Worm (Caenorhabditis elegans) whole organism, mixed stage, embryonic: ENCODE data around the gene Y43F8C.23.

ENCODE experiments used
- M03D4.4 ChIP-seq: sonication (generic microtip); optimal IDR thresholded peaks from 2 replicates; lab custom pipeline; 2017; ENCODE audit warnings: mild to moderate bottlenecking, missing genetic modification characterization, missing compliant biosample characterization
- blmp-1 ChIP-seq: fragments of 150-350 bp; optimal IDR thresholded peaks from 2 replicates; lab custom pipeline; 2014; ENCODE audit warnings: missing biosample characterization, missing genetic modification characterization
- ceh-39 ChIP-seq: fragments of 150-350 bp; optimal IDR thresholded peaks from 2 replicates; lab custom pipeline; 2014; ENCODE audit warnings: missing biosample characterization, missing genetic modification characterization
- ceh-43 ChIP-seq: fragments of 200-800 bp; sonication (Bioruptor generic); optimal IDR thresholded peaks from 2 replicates; lab custom pipeline; 2018; ENCODE audit warnings: mild to moderate bottlenecking, missing genetic modification characterization, moderate library complexity, missing compliant biosample characterization
- ceh-83 ChIP-seq: fragments of 200-800 bp; sonication (Bioruptor generic); optimal IDR thresholded peaks from 2 replicates; lab custom pipeline; 2018; ENCODE audit warnings: mild to moderate bottlenecking, missing genetic modification characterization, missing compliant biosample characterization
- ces-1 ChIP-seq: fragments of 150-350 bp; optimal IDR thresholded peaks from 2 replicates; lab custom pipeline; 2014; ENCODE audit warnings: missing biosample characterization, missing genetic modification reagents, missing genetic modification characterization
- cnd-1 ChIP-seq: fragments of 200-800 bp; sonication (Bioruptor generic); optimal IDR thresholded peaks from 2 replicates; lab custom pipeline; 2018; ENCODE audit warnings: mild to moderate bottlenecking, missing genetic modification characterization, missing compliant biosample characterization
- drap-1 ChIP-seq: fragments of 200-800 bp; sonication (Bioruptor generic); optimal IDR thresholded peaks from 3 replicates; lab custom pipeline; 2018; ENCODE audit warnings: mild to moderate bottlenecking, missing genetic modification characterization, missing compliant biosample characterization
- elt-1 ChIP-seq: sonication (generic microtip); optimal IDR thresholded peaks from 2 replicates; lab custom pipeline; 2017; ENCODE audit warnings: missing genetic modification characterization, mild to moderate bottlenecking, missing compliant biosample characterization, antibody characterized with exemption, moderate library complexity, borderline replicate concordance; ENCODE audit not compliant: insufficient read depth
- elt-3 ChIP-seq: fragments of 150-350 bp; optimal IDR thresholded peaks from 2 replicates; lab custom pipeline; 2014; ENCODE audit warnings: missing biosample characterization, missing genetic modification characterization
- ham-2 ChIP-seq: fragments of 200-800 bp; sonication (Bioruptor generic); optimal IDR thresholded peaks from 2 replicates; lab custom pipeline; 2018; ENCODE audit warnings: mild to moderate bottlenecking, missing genetic modification characterization, missing compliant biosample characterization
- hlh-1 ChIP-seq: fragments of 150-350 bp; optimal IDR thresholded peaks from 2 replicates; lab custom pipeline; 2014; ENCODE audit warnings: missing biosample characterization, missing genetic modification reagents, missing genetic modification characterization
- lin-13 ChIP-seq: fragments of 150-350 bp; optimal IDR thresholded peaks from 2 replicates; lab custom pipeline; 2014; ENCODE audit warnings: missing biosample characterization, missing genetic modification characterization
- lin-32 ChIP-seq: fragments of 200-800 bp; sonication (Bioruptor generic); optimal IDR thresholded peaks from 2 replicates; lab custom pipeline; 2018; ENCODE audit warnings: mild to moderate bottlenecking, missing genetic modification characterization, missing compliant biosample characterization
- lsy-2 ChIP-seq: fragments of 150-350 bp; optimal IDR thresholded peaks from 2 replicates; lab custom pipeline; 2014; ENCODE audit warnings: missing biosample characterization, missing genetic modification characterization
- mab-5 ChIP-seq: fragments of 150-350 bp; optimal IDR thresholded peaks from 2 replicates; lab custom pipeline; 2014; ENCODE audit warnings: missing biosample characterization, missing genetic modification characterization
- mep-1 ChIP-seq: fragments of 150-350 bp; optimal IDR thresholded peaks from 2 replicates; lab custom pipeline; 2017; ENCODE audit warnings: missing biosample characterization, missing genetic modification reagents, missing genetic modification characterization, inconsistent platforms
- mls-2 ChIP-seq: sonication (generic microtip); optimal IDR thresholded peaks from 2 replicates; lab custom pipeline; 2016; ENCODE audit warnings: mild to moderate bottlenecking, missing genetic modification characterization, moderate library complexity, missing compliant biosample characterization
- nhr-12 ChIP-seq: fragments of 150-350 bp; optimal IDR thresholded peaks from 2 replicates; lab custom pipeline; 2014; ENCODE audit warnings: missing biosample characterization, missing genetic modification characterization
- nhr-2 ChIP-seq: fragments of 150-350 bp; optimal IDR thresholded peaks from 2 replicates; lab custom pipeline; 2014; ENCODE audit warnings: missing biosample characterization, missing genetic modification characterization
- nhr-237 ChIP-seq: fragments of 150-350 bp; optimal IDR thresholded peaks from 2 replicates; lab custom pipeline; 2014; ENCODE audit warnings: missing biosample characterization, missing genetic modification characterization
- nhr-76 ChIP-seq: sonication (generic microtip); optimal IDR thresholded peaks from 2 replicates; lab custom pipeline; 2017; ENCODE audit warnings: missing biosample characterization, missing genetic modification characterization
- pha-4 ChIP-seq: fragments of 150-350 bp; optimal IDR thresholded peaks from 2 replicates; lab custom pipeline; 2018; ENCODE audit warnings: missing biosample characterization, missing genetic modification reagents, missing genetic modification characterization
- sem-2 ChIP-seq: fragments of 200-800 bp; sonication (Bioruptor generic); optimal IDR thresholded peaks from 2 replicates; lab custom pipeline; 2018; ENCODE audit warnings: mild to moderate bottlenecking, missing genetic modification characterization, missing compliant biosample characterization
- snpc-4 ChIP-seq: fragments of 150-350 bp; optimal IDR thresholded peaks from 2 replicates; lab custom pipeline; 2014; ENCODE audit warnings: missing biosample characterization, missing genetic modification characterization
- sptf-1 ChIP-seq: sonication (generic microtip); optimal IDR thresholded peaks from 2 replicates; lab custom pipeline; 2017; ENCODE audit warnings: mild to moderate bottlenecking, missing genetic modification characterization, moderate library complexity, missing compliant biosample characterization
- tbx-8 ChIP-seq: fragments of 200-800 bp; sonication (Bioruptor generic); optimal IDR thresholded peaks from 2 replicates; lab custom pipeline; 2018; ENCODE audit warnings: mild to moderate bottlenecking, missing genetic modification characterization, moderate library complexity, missing compliant biosample characterization
- unc-120 ChIP-seq: sonication (generic microtip); optimal IDR thresholded peaks from 2 replicates; lab custom pipeline; 2017; ENCODE audit warnings: missing genetic modification characterization, missing compliant biosample characterization; ENCODE audit not compliant: poor library complexity, severe bottlenecking
- unc-39 ChIP-seq: fragments of 150-350 bp; optimal IDR thresholded peaks from 2 replicates; lab custom pipeline; 2014; ENCODE audit warnings: missing biosample characterization, missing genetic modification characterization
- unc-62 ChIP-seq: fragments of 150-350 bp; optimal IDR thresholded peaks from 2 replicates; lab custom pipeline; 2014; ENCODE audit warnings: missing biosample characterization, missing genetic modification reagents, missing genetic modification characterization
- zip-8 ChIP-seq: fragments of 150-350 bp; optimal IDR thresholded peaks from 2 replicates; lab custom pipeline; 2014; ENCODE audit warnings: missing biosample characterization, missing genetic modification characterization
- ztf-11 ChIP-seq: fragments of 150-350 bp; optimal IDR thresholded peaks from 2 replicates; lab custom pipeline; 2014; ENCODE audit warnings: missing biosample characterization, missing genetic modification characterization

Y43F8C.23 gene

ce11 chrV:19743794-19744193 is 32.2 kb upstream of the Y43F8C.23 start:
- no peak for TF ChIP-seq tbx-8 (GFP tag; lab: Kevin White, UChicago)
- no peak for TF ChIP-seq mls-2 (tag; lab: Kevin White, UChicago)
- no peak for TF ChIP-seq M03D4.4
- TF ChIP-seq ces-1 (GFP tag; lab: Kevin White, UChicago), result no peak
- TF ChIP-seq nhr-76 (tag; lab: Kevin White, UChicago), result no peak
- TF ChIP-seq nhr-12 (tag; lab: Kevin White, UChicago), result no peak
- no peak for TF ChIP-seq lsy-2 (tag; lab: Kevin White, UChicago)
- TF ChIP-seq nhr-237 (tag; lab: Kevin White, UChicago), result no peak
- TF ChIP-seq sem-2, result no peak
- no peak for TF ChIP-seq unc-120 (tag; lab: Kevin White, UChicago)
- TF ChIP-seq snpc-4 (tag; lab: Kevin White, UChicago), result no peak

DNA sequence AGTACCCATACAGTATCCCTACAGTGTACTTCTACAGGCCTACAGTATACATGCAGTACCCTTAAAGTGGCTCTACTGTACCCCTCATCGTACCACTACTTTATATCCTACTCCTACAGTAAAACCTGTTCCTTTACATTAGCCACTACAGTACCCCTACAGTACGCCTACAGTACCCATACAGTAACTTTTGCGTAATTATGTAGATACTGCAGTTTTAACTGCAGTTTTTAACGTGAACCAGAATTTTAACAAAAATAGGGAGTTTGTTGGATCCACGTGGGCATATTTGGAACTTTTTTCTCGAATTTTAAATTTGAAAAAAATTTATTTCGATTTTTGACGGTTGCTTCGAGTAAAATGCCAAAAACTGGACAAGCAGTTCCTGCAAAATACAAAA is 31.8 kb upstream of the Y43F8C.23 start, which contains the start of gene W04E12.4:
W04E12.4 (plus strand) TSS at position 301 of the 400 bp plus-strand sequence.
- no peak for TF ChIP-seq zip-8 (tag; lab: Kevin White, UChicago)
- no peak for TF ChIP-seq drap-1 (GFP tag; lab: Kevin White, UChicago)
- no peak for TF ChIP-seq elt-1
- no peak for TF ChIP-seq snpc-4 (tag; lab: Kevin White, UChicago)
- no peak for TF ChIP-seq ces-1 (GFP tag; lab: Kevin White, UChicago)
- TF ChIP-seq mls-2 (tag; lab: Kevin White, UChicago), result no peak
- no peak for TF ChIP-seq ham-2 (GFP tag; lab: Kevin White, UChicago)
- no peak for TF ChIP-seq unc-120 (tag; lab: Kevin White, UChicago)
- no peak for TF ChIP-seq nhr-237 (tag; lab: Kevin White, UChicago)
- no peak for TF ChIP-seq mep-1 (tag; lab: Kevin White, UChicago)
- TF ChIP-seq unc-62 (GFP tag; lab: Kevin White, UChicago), result no peak
- TF ChIP-seq nhr-12 (tag; lab: Kevin White, UChicago), result no peak
- no peak for TF ChIP-seq sem-2
- TF ChIP-seq blmp-1, result no peak
- no peak for TF ChIP-seq mab-5 (tag; lab: Kevin White, UChicago)
- no peak for TF ChIP-seq ztf-11 (tag; lab: Kevin White, UChicago)
- TF ChIP-seq lin-32, result no peak
- TF ChIP-seq ceh-83 (GFP tag; lab: Kevin White, UChicago), result no peak
- TF ChIP-seq lin-13, result no peak
- no peak for TF ChIP-seq pha-4
- TF ChIP-seq, all 35 proteins: peak for 0

- no peak for TF ChIP-seq unc-120 (tag; lab: Kevin White, UChicago)
- TF ChIP-seq ceh-39, result no peak
- no peak for TF ChIP-seq lsy-2 (tag; lab: Kevin White, UChicago)
- no peak for TF ChIP-seq sptf-1 (tag; lab: Kevin White, UChicago)
- TF ChIP-seq ces-1 (GFP tag; lab: Kevin White, UChicago), result no peak
- TF ChIP-seq elt-3 (tag; lab: Kevin White, UChicago), result no peak
- TF ChIP-seq hlh-1, result no peak
- no peak for TF ChIP-seq lin-13
- TF ChIP-seq elt-1, result no peak
- TF ChIP-seq ceh-83 (GFP tag; lab: Kevin White, UChicago), result no peak
- no peak for TF ChIP-seq ceh-43 (GFP tag; lab: Kevin White, UChicago)
Measured at ce11 chrV:19741651-19742050, 30.1 kb upstream of the Y43F8C.23 start, which contains the start of gene W04E12.3. Gene W04E12.3 (plus strand): TSS chrV:19741951.

ce11 chrV:19741034-19741433 is 29.5 kb upstream of the Y43F8C.23 start, which contains the start of gene W04E12.2:
Gene W04E12.2 (minus strand): TSS chrV:19741134.
- TF ChIP-seq unc-39 (no peak), lin-32 (no peak), ceh-43 (GFP tag; lab: Kevin White, UChicago) (no peak), lin-13 (no peak), cnd-1 (tag; lab: Kevin White, UChicago) (no peak), ces-1 (GFP tag; lab: Kevin White, UChicago) (no peak), sem-2 (no peak), mab-5 (tag; lab: Kevin White, UChicago) (no peak), elt-3 (tag; lab: Kevin White, UChicago) (no peak), mep-1 (tag; lab: Kevin White, UChicago) (no peak), drap-1 (GFP tag; lab: Kevin White, UChicago) (no peak), nhr-2 (tag; lab: Kevin White, UChicago) (no peak), ceh-39 (no peak)
